Fruit fly (Drosophila melanogaster): ENCODE data around the gene CRAT.

CRAT gene

DNA sequence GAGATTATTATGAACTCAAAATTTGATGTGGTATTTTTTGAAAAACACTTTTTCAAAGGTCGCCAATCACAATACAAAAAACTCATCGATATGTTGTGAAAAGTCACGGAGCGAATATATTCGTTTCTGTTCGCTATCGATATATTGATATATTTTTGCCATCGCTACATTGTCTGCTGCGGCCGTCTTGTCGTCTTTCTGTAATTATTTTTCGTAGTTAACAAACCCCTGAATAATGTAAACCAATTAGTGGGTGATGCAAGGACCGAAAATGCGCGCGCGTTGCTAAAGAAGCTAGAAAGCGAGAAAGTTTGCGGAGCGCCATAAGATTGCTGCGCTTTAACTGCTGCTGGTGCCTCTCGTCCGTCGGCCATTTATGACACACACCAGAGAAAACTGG, 25.1 kb downstream of the CRAT start, which contains the start of gene Pak:
TSS of gene Pak (plus strand) at position 142 of the 400 bp plus-strand sequence.
- TF ChIP-seq svp (GFP tag): no peak
- no peak for TF ChIP-seq CG6276 (GFP tag; optimal IDR thresholded peaks at IDR 0.05)
- TF ChIP-seq CG6792 (GFP tag; optimal IDR thresholded peaks at IDR 0.05): no peak
- TF ChIP-seq CG11294 (GFP tag; IDR thresholded peaks at IDR 0.05): no peak
- no peak for TF ChIP-seq OdsH (GFP tag; optimal IDR thresholded peaks at IDR 0.05)
- TF ChIP-seq Sox15 (GFP tag; optimal IDR thresholded peaks at IDR 0.05): no peak
- TF ChIP-seq topi (GFP tag; optimal IDR thresholded peaks at IDR 0.05): peak; percentile 19
- TF ChIP-seq CG11902 (GFP tag; optimal IDR thresholded peaks at IDR 0.05): no peak
- TF ChIP-seq CG31627 (GFP tag; optimal IDR thresholded peaks at IDR 0.05): peak; percentile 10
- no peak for TF ChIP-seq CG34406 (GFP tag; optimal IDR thresholded peaks at IDR 0.05)
- TF ChIP-seq fd85E (GFP tag; optimal IDR thresholded peaks at IDR 0.05): no peak
- no peak for TF ChIP-seq Hr4 (GFP tag; optimal IDR thresholded peaks at IDR 0.05)
- no peak for TF ChIP-seq ss (GFP tag; optimal IDR thresholded peaks at IDR 0.05)
- peak; percentile 3 for TF ChIP-seq achi (GFP tag; optimal IDR thresholded peaks at IDR 0.05)
- peak; percentile 70 for TF ChIP-seq dsx (GFP tag; optimal IDR thresholded peaks at IDR 0.05; ENCODE audit: poor library complexity, severe bottlenecking)

DNA sequence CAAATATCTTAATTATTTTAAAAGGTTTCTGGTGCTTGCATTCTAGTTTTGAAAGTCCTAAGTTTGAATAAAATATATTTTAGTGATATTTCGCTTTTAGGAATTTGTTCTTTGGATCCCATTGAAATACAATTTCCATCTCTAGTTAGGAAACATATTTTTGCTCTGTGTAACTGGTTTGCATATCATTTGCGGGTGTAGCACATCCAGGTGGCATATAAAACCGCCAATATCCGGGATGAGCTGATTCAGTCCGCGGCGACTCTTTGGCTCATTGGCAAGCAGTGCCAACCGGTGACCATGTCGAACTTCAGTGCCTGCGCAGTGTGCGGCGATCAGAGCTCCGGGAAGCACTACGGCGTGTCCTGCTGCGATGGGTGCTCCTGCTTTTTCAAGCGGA, 26.9 kb downstream of the CRAT start, which contains the start of gene Hr83:
TSS of gene Hr83 (plus strand) at position 301 of the 400 bp plus-strand sequence.
- TF ChIP-seq Ets96B (tag; optimal IDR thresholded peaks at IDR 0.05): no peak
- no peak for TF ChIP-seq CG11294 (GFP tag; IDR thresholded peaks at IDR 0.05)
- TF ChIP-seq CG16779 (tag; optimal IDR thresholded peaks at IDR 0.05): no peak
- no peak for TF ChIP-seq acj6 (GFP tag; optimal IDR thresholded peaks at IDR 0.05)
- TF ChIP-seq CG7368 (GFP tag; optimal IDR thresholded peaks at IDR 0.05): no peak
- TF ChIP-seq Hr4 (GFP tag; optimal IDR thresholded peaks at IDR 0.05): no peak
- TF ChIP-seq CG6854 (GFP tag; optimal IDR thresholded peaks at IDR 0.05): no peak
- no peak for TF ChIP-seq CG11902 (GFP tag; optimal IDR thresholded peaks at IDR 0.05)
- no peak for TF ChIP-seq topi (GFP tag; optimal IDR thresholded peaks at IDR 0.05)
- TF ChIP-seq Lpt (GFP tag; optimal IDR thresholded peaks at IDR 0.05): no peak
- TF ChIP-seq net (GFP tag; optimal IDR thresholded peaks at IDR 0.05): no peak
- no peak for TF ChIP-seq CG15336 (GFP tag; IDR thresholded peaks at IDR 0.05)
- TF ChIP-seq CG34406 (GFP tag; optimal IDR thresholded peaks at IDR 0.05): no peak
- no peak for TF ChIP-seq CG6792 (GFP tag; optimal IDR thresholded peaks at IDR 0.05)
- TF ChIP-seq CG31627 (GFP tag; optimal IDR thresholded peaks at IDR 0.05): no peak
- TF ChIP-seq Eip93F (GFP tag; optimal IDR thresholded peaks at IDR 0.05): no peak

- no peak for TF ChIP-seq fd59A (GFP tag; optimal IDR thresholded peaks at IDR 0.05)
- TF ChIP-seq CG6808 (GFP tag; optimal IDR thresholded peaks at IDR 0.05): no peak
- no peak for TF ChIP-seq CG8632 (GFP tag; optimal IDR thresholded peaks at IDR 0.05)
- TF ChIP-seq CG31627 (GFP tag; optimal IDR thresholded peaks at IDR 0.05): peak; percentile 3
- TF ChIP-seq vri (GFP tag; optimal IDR thresholded peaks at IDR 0.05): no peak
- TF ChIP-seq esn (GFP tag; optimal IDR thresholded peaks at IDR 0.05): peak; percentile 3
- TF ChIP-seq salr (GFP tag; optimal IDR thresholded peaks at IDR 0.05): no peak
- no peak for TF ChIP-seq CG10631 (GFP tag; optimal IDR thresholded peaks at IDR 0.05)
- TF ChIP-seq Sox14 (GFP tag; optimal IDR thresholded peaks at IDR 0.05): peak; percentile 48
- TF ChIP-seq dsx (GFP tag; optimal IDR thresholded peaks at IDR 0.05; ENCODE audit: poor library complexity, severe bottlenecking): peak; percentile 3
- peak; percentile 12 for TF ChIP-seq CG3032 (tag; optimal IDR thresholded peaks at IDR 0.05)
- peak; percentile 8 for TF ChIP-seq cyc (GFP tag; optimal IDR thresholded peaks at IDR 0.05)
- peak; percentile 49 for TF ChIP-seq Eip78C (GFP tag)
- TF ChIP-seq CG15336 (GFP tag; IDR thresholded peaks at IDR 0.05): no peak
Observed at dm6 chr3R:6345814-6346213, 30.0 kb downstream of the CRAT start, which contains the start of the genes SmD2 and CG18048. Gene SmD2, minus strand, starts transcription at chr3R:6345911. Gene CG18048, plus strand, starts transcription at chr3R:6346111.

All from whole organism, prepupa.